Fruit fly (Drosophila melanogaster): ENCODE results near the gene CG15211.

dm6 chrX:10767350-10768005 lies 4.9 kb upstream of the CG15211 start:
- peak; percentile 53 for TF ChIP-seq Gug (GFP tag; IDR thresholded peaks at IDR 0.05)
- TF ChIP-seq CG10669 (GFP tag; optimal IDR thresholded peaks at IDR 0.05), result peak; percentile 60
